Worm (Caenorhabditis elegans) whole organism, L1 larva: ENCODE results near the gene npr-7.

Experiments used
- ceh-88 ChIP-seq: fragments of 200-800 bp; sonication (Bioruptor generic); IDR thresholded peaks from 2 replicates; pipeline ENCODE4 v1.3.6; 2022; ENCODE audit warnings: missing genetic modification characterization, missing compliant biosample characterization
- dpl-1 ChIP-seq, 3 experiments: fragments of 150-350 bp in 2 of 3; sonication (generic microtip) in 1 of 3; optimal IDR thresholded peaks; 2 replicates each; lab custom pipeline; 2014 to 2017; ENCODE audit warnings: missing biosample characterization in 3 of 3, missing genetic modification characterization in 3 of 3, missing genetic modification reagents in 3 of 3
- egl-27 ChIP-seq, 2 experiments: fragments of 150-350 bp in 1 of 2; sonication (generic microtip); optimal IDR thresholded peaks; 3 replicates each; lab custom pipeline; 2017 to 2018; ENCODE audit warnings: missing biosample characterization in 2 of 2, missing genetic modification characterization in 2 of 2, missing genetic modification reagents in 2 of 2
- elt-2 ChIP-seq: sonication (generic microtip); optimal IDR thresholded peaks from 2 replicates; lab custom pipeline; 2016; ENCODE audit warnings: missing genetic modification characterization, mild to moderate bottlenecking, inconsistent platforms, missing compliant biosample characterization, missing genetic modification reagents
- hpl-2 ChIP-seq: fragments of 150-350 bp; optimal IDR thresholded peaks from 2 replicates; lab custom pipeline; 2014; ENCODE audit warnings: missing biosample characterization, missing genetic modification reagents, missing genetic modification characterization
- nhr-77 ChIP-seq: fragments of 150-350 bp; optimal IDR thresholded peaks from 2 replicates; lab custom pipeline; 2014; ENCODE audit warnings: missing biosample characterization, missing genetic modification characterization
- nhr-84 ChIP-seq: sonication (generic microtip); optimal IDR thresholded peaks from 2 replicates; lab custom pipeline; 2017; ENCODE audit warnings: missing biosample characterization, missing genetic modification characterization
- nhr-85 ChIP-seq: sonication (generic microtip); peaks from one replicate; lab custom pipeline; 2016; ENCODE audit warnings: missing genetic modification characterization, inconsistent platforms, missing compliant biosample characterization
- snpc-4 ChIP-seq: fragments of 150-350 bp; optimal IDR thresholded peaks from 2 replicates; lab custom pipeline; 2014; ENCODE audit warnings: missing biosample characterization, missing genetic modification characterization
- unc-30 ChIP-seq: sonication (generic microtip); optimal IDR thresholded peaks from 2 replicates; lab custom pipeline; 2017; ENCODE audit warnings: missing biosample characterization, missing genetic modification characterization
- zag-1 ChIP-seq: fragments of 150-350 bp; optimal IDR thresholded peaks from 2 replicates; lab custom pipeline; 2014; ENCODE audit warnings: missing biosample characterization, missing genetic modification characterization
- ztf-4 ChIP-seq: fragments of 150-350 bp; optimal IDR thresholded peaks from 2 replicates; lab custom pipeline; 2014; ENCODE audit warnings: missing biosample characterization, missing genetic modification characterization

ce11 chrX:9349844-9350556 is 31.0 kb upstream of the npr-7 start, which contains the start of gene flp-20:
- TF ChIP-seq nhr-77 (tag; lab: Kevin White, UChicago) (no peak), snpc-4 (tag; lab: Kevin White, UChicago) (no peak), egl-27 (tag; optimal IDR thresholded peaks at IDR 0.05; lab: Kevin White, UChicago) (no peak), nhr-85 (tag; lab: Kevin White, UChicago) (no peak), nhr-84 (tag; lab: Kevin White, UChicago) (no peak), ztf-4 (tag; lab: Kevin White, UChicago) (no peak), dpl-1 (GFP tag; optimal IDR thresholded peaks at IDR 0.05; lab: Kevin White, UChicago) (no peak), ceh-88 (GFP tag; lab: Robert Waterston, UW) (no peak), unc-30 (tag; lab: Kevin White, UChicago) (no peak), zag-1 (no peak), hpl-2 (GFP tag; lab: Kevin White, UChicago) (no peak), elt-2 (tag; lab: Kevin White, UChicago) (no peak)
